Fruit fly (Drosophila melanogaster) whole organism, embryonic: ENCODE data around the gene Arv1.

Source experiments
- Awh ChIP-seq: fragments of 200-800 bp; sonication (Bioruptor generic); IDR thresholded peaks from 2 replicates; pipeline ENCODE4, ENCODE4 v1.3.6; 2022; ENCODE audit warnings: missing biosample characterization, missing genetic modification characterization
- CG10321 ChIP-seq: fragments of 200-800 bp; sonication (Bioruptor generic); IDR thresholded peaks from 2 replicates; pipeline ENCODE4 v1.3.6; 2022; ENCODE audit warnings: missing biosample characterization, missing genetic modification characterization
- CG10462 ChIP-seq: fragments of 200-800 bp; sonication (Bioruptor generic); optimal IDR thresholded peaks from 2 replicates; lab custom pipeline; 2016; ENCODE audit warnings: missing biosample characterization, missing genetic modification characterization
- CG13287 ChIP-seq: fragments of 200-800 bp; sonication (Bioruptor generic); IDR thresholded peaks from 2 replicates; pipeline ENCODE4 v1.3.6; 2022; ENCODE audit warnings: missing biosample characterization, missing genetic modification characterization; ENCODE audit not compliant: partially characterized antibody
- CG14965 ChIP-seq: fragments of 200-800 bp; sonication (Bioruptor generic); optimal IDR thresholded peaks from 2 replicates; lab custom pipeline; 2016; ENCODE audit warnings: missing biosample characterization, missing genetic modification characterization, borderline replicate concordance
- CG15011 ChIP-seq: fragments of 200-800 bp; sonication (Bioruptor generic); optimal IDR thresholded peaks from 3 replicates; lab custom pipeline; 2018; ENCODE audit warnings: missing biosample characterization, mild to moderate bottlenecking, missing genetic modification characterization
- CG1602 ChIP-seq: fragments of 200-800 bp; sonication (Bioruptor generic); optimal IDR thresholded peaks from 3 replicates; lab custom pipeline; 2016; ENCODE audit warnings: missing biosample characterization, missing genetic modification characterization
- CG16779 ChIP-seq: fragments of 200-800 bp; sonication (Bioruptor generic); IDR thresholded peaks from 2 replicates; pipeline ENCODE4 v1.3.6; 2022; ENCODE audit warnings: missing biosample characterization, missing genetic modification characterization
- CG16813 ChIP-seq: fragments of 200-800 bp; sonication (Bioruptor generic); IDR thresholded peaks from 3 replicates; pipeline ENCODE4 v1.3.6; 2022; ENCODE audit warnings: missing biosample characterization, missing genetic modification characterization; ENCODE audit not compliant: partially characterized antibody
- CG16863 ChIP-seq: fragments of 200-800 bp; sonication (Bioruptor generic); optimal IDR thresholded peaks from 3 replicates; lab custom pipeline; 2016; ENCODE audit warnings: missing biosample characterization, missing genetic modification characterization
- CG1792 ChIP-seq: fragments of 200-800 bp; sonication (Bioruptor generic); optimal IDR thresholded peaks from 2 replicates; lab custom pipeline; 2016; ENCODE audit warnings: missing biosample characterization, missing genetic modification characterization
- CG2116 ChIP-seq: fragments of 200-800 bp; sonication (Bioruptor generic); optimal IDR thresholded peaks from 3 replicates; lab custom pipeline; 2018; ENCODE audit warnings: missing biosample characterization, mild to moderate bottlenecking, missing genetic modification characterization
- CG2120 ChIP-seq: fragments of 200-800 bp; sonication (Bioruptor generic); optimal IDR thresholded peaks from 3 replicates; lab custom pipeline; 2016; ENCODE audit warnings: missing biosample characterization, missing genetic modification characterization
- CG2712 ChIP-seq: fragments of 200-800 bp; optimal IDR thresholded peaks from 3 replicates; lab custom pipeline; 2019; ENCODE audit warnings: missing biosample characterization, mild to moderate bottlenecking, missing genetic modification characterization, moderate library complexity
- CG30403 ChIP-seq: fragments of 200-800 bp; sonication (Bioruptor generic); optimal IDR thresholded peaks from 3 replicates; lab custom pipeline; 2016; ENCODE audit warnings: missing biosample characterization, missing genetic modification characterization
- CG30431 ChIP-seq: fragments of 200-800 bp; sonication (Bioruptor generic); optimal IDR thresholded peaks from 2 replicates; lab custom pipeline; 2017; ENCODE audit warnings: missing biosample characterization, missing genetic modification characterization
- CG31224 ChIP-seq: fragments of 200-800 bp; sonication (Bioruptor generic); IDR thresholded peaks from 2 replicates; pipeline ENCODE4 v1.3.6; 2022; ENCODE audit warnings: missing biosample characterization, missing genetic modification characterization
- CG3281 ChIP-seq: fragments of 200-800 bp; sonication (Bioruptor generic); optimal IDR thresholded peaks from 3 replicates; lab custom pipeline; 2017; ENCODE audit warnings: missing biosample characterization, mild to moderate bottlenecking, missing genetic modification characterization
- CG9727 ChIP-seq: fragments of 200-800 bp; sonication (Bioruptor generic); optimal IDR thresholded peaks from 3 replicates; lab custom pipeline; 2017; ENCODE audit warnings: missing biosample characterization, mild to moderate bottlenecking, missing genetic modification characterization
- CG9797 ChIP-seq: fragments of 200-800 bp; sonication (Bioruptor generic); optimal IDR thresholded peaks from 3 replicates; lab custom pipeline; 2018; ENCODE audit warnings: missing biosample characterization, mild to moderate bottlenecking, missing genetic modification characterization
- Camta ChIP-seq: fragments of 200-800 bp; sonication (Bioruptor generic); optimal IDR thresholded peaks from 2 replicates; lab custom pipeline; 2016; ENCODE audit warnings: missing biosample characterization, missing genetic modification characterization
- D ChIP-seq, 2 experiments: fragments of 200-800 bp in 1 of 2; fragments of >200 bp in 1 of 2; sonication (Bioruptor generic) in 1 of 2; optimal IDR thresholded peaks; 2 replicates in 1 of 2; 3 replicates in 1 of 2; lab custom pipeline; 2017; ENCODE audit warnings: mild to moderate bottlenecking in 1 of 2, missing biosample characterization in 1 of 2, missing genetic modification characterization in 1 of 2, missing genetic modification reagents in 1 of 2
- Dip3 ChIP-seq: fragments of 200-800 bp; sonication (Bioruptor generic); optimal IDR thresholded peaks from 3 replicates; lab custom pipeline; 2016; ENCODE audit warnings: missing biosample characterization, missing genetic modification characterization
- E2f2 ChIP-seq: fragments of 200-800 bp; sonication (Bioruptor generic); IDR thresholded peaks from 2 replicates; pipeline ENCODE4 v1.3.6; 2022; ENCODE audit warnings: missing biosample characterization, missing genetic modification characterization
- HmgZ ChIP-seq: fragments of 200-800 bp; sonication (Bioruptor generic); optimal IDR thresholded peaks from 2 replicates; lab custom pipeline; 2018; ENCODE audit warnings: missing biosample characterization, mild to moderate bottlenecking, missing genetic modification characterization
- NfI ChIP-seq: fragments of 200-800 bp; sonication (Bioruptor generic); optimal IDR thresholded peaks from 3 replicates; lab custom pipeline; 2018; ENCODE audit warnings: missing biosample characterization, mild to moderate bottlenecking, missing genetic modification characterization, moderate library complexity
- Spps ChIP-seq: fragments of 200-800 bp; sonication (Bioruptor generic); optimal IDR thresholded peaks from 2 replicates; lab custom pipeline; 2018; ENCODE audit warnings: missing biosample characterization, mild to moderate bottlenecking, missing genetic modification characterization
- Usf ChIP-seq: fragments of 200-800 bp; sonication (Bioruptor generic); optimal IDR thresholded peaks from 2 replicates; lab custom pipeline; 2017; ENCODE audit warnings: missing genotype, missing biosample characterization, missing genetic modification characterization
- Xbp1 ChIP-seq: fragments of 200-800 bp; sonication (Bioruptor generic); optimal IDR thresholded peaks from 3 replicates; lab custom pipeline; 2016; ENCODE audit warnings: missing biosample characterization, mild to moderate bottlenecking, missing genetic modification characterization
- az2 ChIP-seq: fragments of 200-800 bp; sonication (Bioruptor generic); optimal IDR thresholded peaks from 3 replicates; lab custom pipeline; 2016; ENCODE audit warnings: missing biosample characterization, missing genetic modification characterization
- bigmax ChIP-seq: fragments of 200-800 bp; sonication (Bioruptor generic); optimal IDR thresholded peaks from 2 replicates; lab custom pipeline; 2018; ENCODE audit warnings: missing biosample characterization, mild to moderate bottlenecking, missing genetic modification characterization
- cato ChIP-seq: fragments of 200-800 bp; sonication (Bioruptor generic); optimal IDR thresholded peaks from 2 replicates; lab custom pipeline; 2016; ENCODE audit warnings: missing biosample characterization, missing genetic modification characterization, borderline replicate concordance
- hb ChIP-seq: fragments of 200-800 bp; sonication (Bioruptor generic); IDR thresholded peaks from 3 replicates; pipeline ENCODE4 v1.3.6; 2022; ENCODE audit warnings: missing biosample characterization, missing genetic modification characterization; ENCODE audit not compliant: partially characterized antibody
- jumu ChIP-seq: fragments of 200-800 bp; sonication (Bioruptor generic); optimal IDR thresholded peaks from 3 replicates; lab custom pipeline; 2016; ENCODE audit warnings: missing biosample characterization, missing genetic modification characterization
- kah ChIP-seq: fragments of 200-800 bp; sonication (Bioruptor generic); optimal IDR thresholded peaks from 2 replicates; lab custom pipeline; 2018; ENCODE audit warnings: missing biosample characterization, mild to moderate bottlenecking, missing genetic modification characterization
- klu ChIP-seq: fragments of 200-800 bp; sonication (Bioruptor generic); IDR thresholded peaks from 2 replicates; pipeline ENCODE4 v1.3.6; 2022; ENCODE audit warnings: missing biosample characterization, missing genetic modification characterization
- lov ChIP-seq, 2 experiments: fragments of 200-800 bp in 1 of 2; fragments of >200 bp in 1 of 2; sonication (Bioruptor generic) in 1 of 2; IDR thresholded peaks in 1 of 2; optimal IDR thresholded peaks in 1 of 2; 2 replicates in 1 of 2; 3 replicates in 1 of 2; pipeline versions ENCODE4 v1.3.6 to Lab custom; 2017 to 2022; ENCODE audit warnings: missing biosample characterization in 1 of 2, missing genetic modification characterization in 1 of 2
- oc ChIP-seq: fragments of 200-800 bp; sonication (Bioruptor generic); optimal IDR thresholded peaks from 2 replicates; lab custom pipeline; 2018; ENCODE audit warnings: missing biosample characterization, mild to moderate bottlenecking, missing genetic modification characterization, moderate library complexity
- p53 ChIP-seq: fragments of 200-800 bp; sonication (Bioruptor generic); optimal IDR thresholded peaks from 2 replicates; lab custom pipeline; 2016; ENCODE audit warnings: missing biosample characterization, missing genetic modification characterization
- pho ChIP-seq: fragments of 200-800 bp; sonication (Bioruptor generic); optimal IDR thresholded peaks from 2 replicates; lab custom pipeline; 2016; ENCODE audit warnings: missing biosample characterization, missing genetic modification characterization
- rib ChIP-seq: fragments of 200-800 bp; sonication (Bioruptor generic); IDR thresholded peaks from 2 replicates; pipeline ENCODE4 v1.3.6; 2022; ENCODE audit warnings: missing biosample characterization, missing genetic modification characterization
- scrt ChIP-seq: fragments of 200-800 bp; sonication (Bioruptor generic); optimal IDR thresholded peaks from 2 replicates; lab custom pipeline; 2018; ENCODE audit warnings: missing biosample characterization, mild to moderate bottlenecking, missing genetic modification characterization, moderate library complexity
- sna ChIP-seq: fragments of 200-800 bp; sonication (Bioruptor generic); IDR thresholded peaks from 2 replicates; pipeline ENCODE4 v1.3.6; 2022; ENCODE audit warnings: missing biosample characterization, missing genetic modification characterization; ENCODE audit not compliant: partially characterized antibody
- tio ChIP-seq: fragments of 200-800 bp; sonication (Bioruptor generic); optimal IDR thresholded peaks from 2 replicates; lab custom pipeline; 2017; ENCODE audit warnings: missing biosample characterization, missing genetic modification characterization, inconsistent platforms
- vnd ChIP-seq: fragments of 200-800 bp; sonication (Bioruptor generic); IDR thresholded peaks from 3 replicates; pipeline ENCODE4 v1.3.6; 2022; ENCODE audit warnings: missing biosample characterization, missing genetic modification characterization; ENCODE audit not compliant: partially characterized antibody
- yki ChIP-seq: fragments of >200 bp; optimal IDR thresholded peaks from 3 replicates; lab custom pipeline; 2018
- zen ChIP-seq: fragments of 200-800 bp; sonication (Bioruptor generic); optimal IDR thresholded peaks from 3 replicates; lab custom pipeline; 2018; ENCODE audit warnings: missing biosample characterization, mild to moderate bottlenecking, missing genetic modification characterization, moderate library complexity

Arv1 gene

DNA sequence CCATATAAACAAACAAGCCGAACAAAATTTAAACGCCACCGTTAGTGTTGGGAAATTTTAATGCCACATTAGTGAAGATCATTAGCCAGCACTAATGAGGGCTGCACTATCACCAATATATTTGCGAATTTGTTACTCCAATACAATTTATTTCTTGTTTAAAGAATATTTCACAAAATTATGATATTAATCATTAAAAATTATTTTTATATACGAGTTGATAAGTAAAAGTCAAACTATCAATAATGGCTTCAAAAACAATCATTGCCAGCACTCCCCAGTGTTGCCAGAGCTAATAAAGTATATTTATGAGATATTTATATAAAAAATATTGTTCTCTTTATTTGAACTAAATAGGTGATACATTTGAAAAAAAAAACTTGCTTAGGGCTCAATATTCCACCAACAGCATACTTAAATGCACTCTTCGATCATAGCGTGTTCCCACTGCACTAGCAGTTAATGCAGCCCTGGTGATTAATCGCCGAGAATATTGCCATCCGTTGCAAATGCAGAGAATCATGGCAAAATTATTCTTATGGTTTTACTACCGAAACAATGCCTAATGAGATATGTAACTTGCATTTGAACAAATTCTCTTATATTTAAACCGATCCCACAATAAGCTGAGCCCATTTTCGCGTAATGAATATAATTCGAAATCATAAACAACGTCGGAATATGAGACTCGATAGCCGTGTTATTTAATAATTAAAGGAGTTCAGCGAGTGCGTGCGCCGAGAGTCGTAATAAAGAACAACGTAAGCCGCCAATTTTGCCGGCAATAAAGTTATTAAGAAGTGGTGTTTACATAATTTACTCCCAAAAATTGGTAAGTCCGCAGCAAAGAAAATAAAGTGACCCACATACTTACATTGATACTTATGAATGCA lies 13.1 kb downstream of the Arv1 start, which contains the start of the genes SAK and Cdk12 (continued):
- TF ChIP-seq Camta (GFP tag; lab: Kevin White, UChicago) = peak; percentile 48
- TF ChIP-seq CG13287 (GFP tag; lab: Robert Waterston, UW) = peak; percentile 59
- peak; percentile 37 for TF ChIP-seq CG9797 (GFP tag; lab: Kevin White, UChicago)
- peak; percentile 71 for TF ChIP-seq Dip3 (GFP tag; lab: Kevin White, UChicago)
- TF ChIP-seq CG31224 (GFP tag; lab: Robert Waterston, UW) = peak; percentile 78
- TF ChIP-seq pho (GFP tag; lab: Kevin White, UChicago) = peak; percentile 29
- peak; percentile 78 for TF ChIP-seq Usf (GFP tag; lab: Kevin White, UChicago)
- TF ChIP-seq NfI (GFP tag; lab: Kevin White, UChicago) = peak; percentile 80
- TF ChIP-seq zen (tag; lab: Kevin White, UChicago) = peak; percentile 87
- peak; percentile 55 for TF ChIP-seq Spps (tag; lab: Kevin White, UChicago)
- peak; percentile 88 for TF ChIP-seq tio (GFP tag; lab: Kevin White, UChicago)
- TF ChIP-seq CG30431 (GFP tag; lab: Kevin White, UChicago) = peak; percentile 65
- TF ChIP-seq sna (GFP tag; lab: Robert Waterston, UW) = 0 out of 2 replicates have a peak, but pooled peaks have one; percentile 15
- 0 out of 3 replicates have a peak, but pooled peaks have one; percentile 39 for TF ChIP-seq vnd (GFP tag; lab: Robert Waterston, UW)
- TF ChIP-seq CG1792 (GFP tag; lab: Kevin White, UChicago) = peak; percentile 10
- peak; percentile 81 for TF ChIP-seq klu
- peak; percentile 88 for TF ChIP-seq Xbp1 (GFP tag; lab: Kevin White, UChicago)
- TF ChIP-seq E2f2 (GFP tag; lab: Robert Waterston, UW) = peak; percentile 83
- peak; percentile 92 for TF ChIP-seq CG30403 (GFP tag; lab: Kevin White, UChicago)
- TF ChIP-seq Awh (GFP tag; lab: Robert Waterston, UW) = peak; percentile 70
- TF ChIP-seq lov (optimal IDR thresholded peaks at IDR 0.05; lab: Kevin White, UChicago) = no peak
- TF ChIP-seq lov (GFP tag; IDR thresholded peaks at IDR 0.05; lab: Robert Waterston, UW) = no peak
- peak; percentile 88 for TF ChIP-seq CG1602
- peak; percentile 74 for TF ChIP-seq CG2116 (GFP tag; lab: Kevin White, UChicago)
- TF ChIP-seq oc (tag; lab: Kevin White, UChicago) = peak; percentile 71
- peak; percentile 86 for TF ChIP-seq az2 (GFP tag; lab: Kevin White, UChicago)
- TF ChIP-seq bigmax (GFP tag; lab: Kevin White, UChicago) = no peak
- TF ChIP-seq D (optimal IDR thresholded peaks at IDR 0.05; lab: Kevin White, UChicago) = no peak
- TF ChIP-seq D (GFP tag; optimal IDR thresholded peaks at IDR 0.05; lab: Kevin White, UChicago) = peak; percentile 81
- peak; percentile 89 for TF ChIP-seq CG3281 (GFP tag; lab: Kevin White, UChicago)
- peak; percentile 68 for TF ChIP-seq cato
- TF ChIP-seq jumu = peak; percentile 59
- peak; percentile 66 for TF ChIP-seq CG10462
- TF ChIP-seq p53 (GFP tag; lab: Kevin White, UChicago) = no peak
- TF ChIP-seq yki (lab: Kevin White, UChicago) = no peak
- peak; percentile 72 for TF ChIP-seq HmgZ (tag; lab: Kevin White, UChicago)
- peak; percentile 71 for TF ChIP-seq scrt (GFP tag; lab: Kevin White, UChicago)
- peak; percentile 84 for TF ChIP-seq CG2120 (GFP tag; lab: Kevin White, UChicago)
- no peak for TF ChIP-seq CG14965 (GFP tag; lab: Kevin White, UChicago)
- peak; percentile 89 for TF ChIP-seq CG2712 (tag; lab: Kevin White, UChicago)
- peak; percentile 65 for TF ChIP-seq kah
- peak; percentile 55; the same call in 2 of the 3 replicates for TF ChIP-seq CG16813 (GFP tag; lab: Robert Waterston, UW)
- TF ChIP-seq CG10321 = no peak; the same call in 1 of the 2 replicates
- 0 out of 2 replicates have a peak, but pooled peaks have one; percentile 30 for TF ChIP-seq CG16779 (GFP tag; lab: Robert Waterston, UW)
- TF ChIP-seq rib = peak; percentile 64; the same call in 1 of the 2 replicates
- TF ChIP-seq CG9727 (GFP tag; lab: Kevin White, UChicago) = peak; percentile 90
- no peak for TF ChIP-seq hb (GFP tag; lab: Robert Waterston, UW)
- TF ChIP-seq CG16863 = peak; percentile 54
- TF ChIP-seq CG15011 = peak; percentile 68
